Fruit fly (Drosophila melanogaster): ENCODE results near the gene Deaf1.
A peak's percentile ranks its signal among the peaks of the same experiment; 100 is the strongest.

Gene Deaf1

dm6 chr3L:19778530-19778929, 39.4 kb upstream of the Deaf1 start (continued):
- TF ChIP-seq CG18599 (GFP tag; optimal IDR thresholded peaks at IDR 0.05): no peak
- no peak for TF ChIP-seq CG4328 (GFP tag; optimal IDR thresholded peaks at IDR 0.05)
- no peak for TF ChIP-seq CG15269 (tag; optimal IDR thresholded peaks at IDR 0.05)
- no peak for TF ChIP-seq vfl (GFP tag; optimal IDR thresholded peaks at IDR 0.05)
- TF ChIP-seq esg (GFP tag; conservative IDR thresholded peaks at IDR 0.05): no peak
- TF ChIP-seq CG3281 (GFP tag; optimal IDR thresholded peaks at IDR 0.05): peak; percentile 10
- peak; percentile 4 for TF ChIP-seq CG10543 (GFP tag; optimal IDR thresholded peaks at IDR 0.05)
- peak; percentile 76 for TF ChIP-seq Med (GFP tag)
- TF ChIP-seq CG1024 (GFP tag; IDR thresholded peaks at IDR 0.05): no peak
- TF ChIP-seq knrl (GFP tag; IDR thresholded peaks at IDR 0.05; ENCODE audit: partially characterized antibody): no peak
- TF ChIP-seq Rx (GFP tag; IDR thresholded peaks at IDR 0.05): no peak
- no peak for TF ChIP-seq CG32767 (GFP tag; IDR thresholded peaks at IDR 0.05)
- no peak for TF ChIP-seq CG4730 (GFP tag; IDR thresholded peaks at IDR 0.05)
- no peak for TF ChIP-seq jumu (GFP tag; optimal IDR thresholded peaks at IDR 0.05)
- TF ChIP-seq luna (GFP tag; optimal IDR thresholded peaks at IDR 0.05): no peak
- TF ChIP-seq ATbp (GFP tag; optimal IDR thresholded peaks at IDR 0.05): no peak
- no peak for TF ChIP-seq Drgx (GFP tag; IDR thresholded peaks at IDR 0.05)
- no peak for TF ChIP-seq CG13296 (GFP tag; optimal IDR thresholded peaks at IDR 0.05)
- no peak for TF ChIP-seq cg (GFP tag; optimal IDR thresholded peaks at IDR 0.05)
- TF ChIP-seq lab (GFP tag; optimal IDR thresholded peaks at IDR 0.05): peak; percentile 33
- no peak for TF ChIP-seq CG2129 (GFP tag; IDR thresholded peaks at IDR 0.05; ENCODE audit: partially characterized antibody)
- TF ChIP-seq salm (tag; optimal IDR thresholded peaks at IDR 0.05): no peak
- no peak for TF ChIP-seq CG12236 (GFP tag; optimal IDR thresholded peaks at IDR 0.05)
- TF ChIP-seq CG13894 (tag; optimal IDR thresholded peaks at IDR 0.05): peak; percentile 76
- TF ChIP-seq phol (tag; optimal IDR thresholded peaks at IDR 0.05): no peak
- no peak for TF ChIP-seq chn (GFP tag; optimal IDR thresholded peaks at IDR 0.05)
- TF ChIP-seq br (optimal IDR thresholded peaks at IDR 0.05): no peak
- TF ChIP-seq Eip74EF (GFP tag; optimal IDR thresholded peaks at IDR 0.05): no peak
- no peak for TF ChIP-seq gem (tag; optimal IDR thresholded peaks at IDR 0.05)
- TF ChIP-seq CG4854 (GFP tag; optimal IDR thresholded peaks at IDR 0.05): no peak
- no peak for TF ChIP-seq sug (tag; optimal IDR thresholded peaks at IDR 0.05)

- TF ChIP-seq sim (GFP tag; IDR thresholded peaks at IDR 0.05) (no peak), CG10543 (GFP tag; optimal IDR thresholded peaks at IDR 0.05) (peak; percentile 46), CG14710 (tag; optimal IDR thresholded peaks at IDR 0.05) (no peak), sug (tag; optimal IDR thresholded peaks at IDR 0.05) (peak; percentile 70), Rfx (GFP tag; IDR thresholded peaks at IDR 0.05) (peak; percentile 11; the same call in 1 of the 2 replicates), CG33557 (GFP tag; optimal IDR thresholded peaks at IDR 0.05) (no peak), CG13894 (tag; optimal IDR thresholded peaks at IDR 0.05) (peak; percentile 68), B-H2 (GFP tag; optimal IDR thresholded peaks at IDR 0.05) (peak; percentile 13), CG34376 (GFP tag; optimal IDR thresholded peaks at IDR 0.05) (peak; percentile 21), chn (GFP tag; optimal IDR thresholded peaks at IDR 0.05) (no peak), Med (GFP tag) (peak; percentile 71), rib (GFP tag; IDR thresholded peaks at IDR 0.05) (peak; percentile 36; the same call in 1 of the 2 replicates), grn (GFP tag; optimal IDR thresholded peaks at IDR 0.05) (peak; percentile 84), cg (GFP tag; optimal IDR thresholded peaks at IDR 0.05) (peak; percentile 52), exex (tag; optimal IDR thresholded peaks at IDR 0.05) (peak; percentile 50), CG1602 (GFP tag; optimal IDR thresholded peaks at IDR 0.05) (no peak), CG15479 (GFP tag; optimal IDR thresholded peaks at IDR 0.05) (peak; percentile 30), prd (optimal IDR thresholded peaks at IDR 0.05) (no peak), prd (GFP tag; IDR thresholded peaks at IDR 0.05) (no peak), CG12769 (tag; optimal IDR thresholded peaks at IDR 0.05) (peak; percentile 18), CG32532 (GFP tag; IDR thresholded peaks at IDR 0.05) (0 out of 2 replicates have a peak, but pooled peaks have one; percentile 7), mirr (GFP tag; optimal IDR thresholded peaks at IDR 0.05) (peak; percentile 40), HmgZ (tag; optimal IDR thresholded peaks at IDR 0.05) (peak; percentile 17), CG14667 (GFP tag; IDR thresholded peaks at IDR 0.05) (no peak)
Observed at dm6 chr3L:19787632-19788031, 30.3 kb upstream of the Deaf1 start.

Data from whole organism, embryonic.